Worm (Caenorhabditis elegans): ENCODE results near the gene sra-3.

ce11 chrII:9554925-9555553 is 14.4 kb upstream of the sra-3 start, which contains the start of gene F35H8.2:
- no peak for TF ChIP-seq mdl-1 (tag; optimal IDR thresholded peaks at IDR 0.05)
- no peak for TF ChIP-seq aha-1 (tag; optimal IDR thresholded peaks at IDR 0.05)
- no peak for TF ChIP-seq dpl-1 (GFP tag; optimal IDR thresholded peaks at IDR 0.05)
- no peak for TF ChIP-seq ceh-82 (tag; optimal IDR thresholded peaks at IDR 0.05)
- no peak for TF ChIP-seq zag-1 (tag; optimal IDR thresholded peaks at IDR 0.05)
- no peak for TF ChIP-seq fkh-10 (GFP tag; optimal IDR thresholded peaks at IDR 0.05)
- TF ChIP-seq lin-39 (tag; optimal IDR thresholded peaks at IDR 0.05): no peak
- TF ChIP-seq efl-1 (optimal IDR thresholded peaks at IDR 0.05): no peak
- no peak for TF ChIP-seq efl-1 (GFP tag; optimal IDR thresholded peaks at IDR 0.05 in 1 of 2)
- no peak for TF ChIP-seq pqm-1 (tag; optimal IDR thresholded peaks at IDR 0.05)
- TF ChIP-seq mep-1 (tag; optimal IDR thresholded peaks at IDR 0.05): no peak
- no peak for TF ChIP-seq nhr-77 (tag; optimal IDR thresholded peaks at IDR 0.05)
- no peak for TF ChIP-seq nhr-12 (tag; optimal IDR thresholded peaks at IDR 0.05)
- no peak for TF ChIP-seq skn-1 (tag; optimal IDR thresholded peaks at IDR 0.05)
- no peak for TF ChIP-seq unc-98 (GFP tag; IDR thresholded peaks at IDR 0.05)

Data from whole organism, L1 larva.